Fruit fly (Drosophila melanogaster): Measurements from ENCODE around the gene CG31674.
A peak's percentile ranks its signal among the peaks of the same experiment; 100 is the strongest.

CG31674 gene

dm6 chr2L:20852092-20852628 is 21.1 kb downstream of the CG31674 start, which contains the start of gene twit:
Gene twit, plus strand, starts transcription at chr2L:20852578.
- TF ChIP-seq CG9932 (GFP tag; IDR thresholded peaks at IDR 0.05) (peak; percentile 29; the same call in 1 of the 2 replicates), Sox102F (GFP tag; optimal IDR thresholded peaks at IDR 0.05) (peak; percentile 20), Adf1 (GFP tag; IDR thresholded peaks at IDR 0.05) (peak; percentile 28; the same call in 1 of the 2 replicates), CG2199 (GFP tag; IDR thresholded peaks at IDR 0.05) (no peak), CG18476 (GFP tag; optimal IDR thresholded peaks at IDR 0.05) (no peak), bsh (GFP tag; optimal IDR thresholded peaks at IDR 0.05) (peak in 1 of 2 experiments; percentile 33), CG17359 (tag; optimal IDR thresholded peaks at IDR 0.05) (peak; percentile 14), cg (GFP tag; optimal IDR thresholded peaks at IDR 0.05) (no peak), ATbp (GFP tag; optimal IDR thresholded peaks at IDR 0.05) (peak; percentile 77), CG11504 (tag; optimal IDR thresholded peaks at IDR 0.05) (peak; percentile 41), CG4707 (GFP tag; optimal IDR thresholded peaks at IDR 0.05) (peak; percentile 17), Ets65A (GFP tag) (peak; percentile 52), Ptx1 (GFP tag; IDR thresholded peaks at IDR 0.05) (0 out of 2 replicates have a peak, but pooled peaks have one; percentile 8), CG3407 (GFP tag; optimal IDR thresholded peaks at IDR 0.05) (peak; percentile 41), CG32767 (GFP tag; IDR thresholded peaks at IDR 0.05) (no peak), Med (GFP tag) (peak; percentile 44), gcm (GFP tag; optimal IDR thresholded peaks at IDR 0.05) (peak; percentile 12), wek (GFP tag; optimal IDR thresholded peaks at IDR 0.05) (peak; percentile 1), Deaf1 (tag; optimal IDR thresholded peaks at IDR 0.05) (peak; percentile 56)

- TF ChIP-seq BtbVII (GFP tag; optimal IDR thresholded peaks at IDR 0.05) (no peak), CG7928 (GFP tag; optimal IDR thresholded peaks at IDR 0.05) (no peak), z (GFP tag; IDR thresholded peaks at IDR 0.05) (no peak), gt (GFP tag; IDR thresholded peaks at IDR 0.05) (no peak), odd (GFP tag; optimal IDR thresholded peaks at IDR 0.05) (no peak), CG18599 (GFP tag; optimal IDR thresholded peaks at IDR 0.05) (no peak), en (GFP tag; optimal IDR thresholded peaks at IDR 0.05) (no peak), org-1 (GFP tag; optimal IDR thresholded peaks at IDR 0.05) (no peak), YL-1 (GFP tag; optimal IDR thresholded peaks at IDR 0.05) (no peak), pzg (GFP tag; optimal IDR thresholded peaks at IDR 0.05) (no peak), Dip2 (GFP tag; IDR thresholded peaks at IDR 0.05) (no peak), Neu2 (GFP tag; optimal IDR thresholded peaks at IDR 0.05; ENCODE audit: borderline replicate concordance) (no peak)
Observed at dm6 chr2L:20857791-20858190, 26.7 kb downstream of the CG31674 start, which contains the start of gene CG14400. Gene CG14400, minus strand, starts transcription at chr2L:20857891.

dm6 chr2L:20858371-20859340 is 27.6 kb downstream of the CG31674 start, which contains the start of gene bero:
Gene bero, plus strand, starts transcription at chr2L:20858695.
- no peak for TF ChIP-seq Dfd (GFP tag; optimal IDR thresholded peaks at IDR 0.05)
- TF ChIP-seq kay (GFP tag; optimal IDR thresholded peaks at IDR 0.05), result peak; percentile 12
- no peak for TF ChIP-seq tup (GFP tag; optimal IDR thresholded peaks at IDR 0.05)
- peak; percentile 58; the same call in 1 of the 2 replicates for TF ChIP-seq vvl (GFP tag; IDR thresholded peaks at IDR 0.05)
- peak; percentile 64; the same call in 2 of the 3 replicates for TF ChIP-seq CG6175 (GFP tag; IDR thresholded peaks at IDR 0.05)
- TF ChIP-seq dmrt99B (tag; optimal IDR thresholded peaks at IDR 0.05), result no peak
- TF ChIP-seq NC2β (GFP tag; optimal IDR thresholded peaks at IDR 0.05), result no peak
- no peak for TF ChIP-seq CG17802 (tag; optimal IDR thresholded peaks at IDR 0.05)
- TF ChIP-seq zen (tag; optimal IDR thresholded peaks at IDR 0.05), result peak; percentile 44
- TF ChIP-seq zen2 (GFP tag; IDR thresholded peaks at IDR 0.05; ENCODE audit: partially characterized antibody), result no peak
- TF ChIP-seq z (GFP tag; IDR thresholded peaks at IDR 0.05), result peak; percentile 95
- peak in 1 of 2 experiments; percentile 79 for TF ChIP-seq insv (GFP tag; optimal IDR thresholded peaks at IDR 0.05)
- peak; percentile 76; the same call in 2 of the 4 replicates for TF ChIP-seq chinmo (GFP tag; IDR thresholded peaks at IDR 0.05; ENCODE audit: partially characterized antibody)
- no peak for TF ChIP-seq trh (GFP tag; optimal IDR thresholded peaks at IDR 0.05)
- TF ChIP-seq exex (tag; optimal IDR thresholded peaks at IDR 0.05), result no peak
- TF ChIP-seq BtbVII (GFP tag; optimal IDR thresholded peaks at IDR 0.05), result peak; percentile 44

Measured in whole organism, embryonic.